Fruit fly (Drosophila melanogaster) whole organism, embryonic: Measurements from ENCODE around the gene CG32344.

Experiments used
- Asciz ChIP-seq: fragments of 200-800 bp; sonication (Bioruptor generic); optimal IDR thresholded peaks from 2 replicates; lab custom pipeline; 2017; ENCODE audit warnings: missing biosample characterization, mild to moderate bottlenecking, missing genetic modification characterization, missing genetic modification reagents
- CG10147 ChIP-seq: fragments of 200-800 bp; sonication (Bioruptor generic); optimal IDR thresholded peaks from 2 replicates; lab custom pipeline; 2019; ENCODE audit warnings: missing biosample characterization, mild to moderate bottlenecking, missing genetic modification characterization, moderate library complexity
- CG13287 ChIP-seq: fragments of 200-800 bp; sonication (Bioruptor generic); IDR thresholded peaks from 2 replicates; pipeline ENCODE4 v1.3.6; 2022; ENCODE audit warnings: missing biosample characterization, missing genetic modification characterization; ENCODE audit not compliant: partially characterized antibody
- CG13424 ChIP-seq: fragments of 200-800 bp; sonication (Bioruptor generic); optimal IDR thresholded peaks from 2 replicates; lab custom pipeline; 2019; ENCODE audit warnings: missing biosample characterization, mild to moderate bottlenecking, missing genetic modification characterization, moderate library complexity
- CG13775 ChIP-seq: fragments of 200-800 bp; sonication (Bioruptor generic); optimal IDR thresholded peaks from 3 replicates; lab custom pipeline; 2017; ENCODE audit warnings: missing biosample characterization, mild to moderate bottlenecking, missing genetic modification characterization
- CG14667 ChIP-seq: fragments of 200-800 bp; sonication (Bioruptor generic); IDR thresholded peaks from 2 replicates; pipeline ENCODE4 v1.3.6; 2022; ENCODE audit warnings: missing biosample characterization, missing genetic modification characterization
- CG1602 ChIP-seq: fragments of 200-800 bp; sonication (Bioruptor generic); optimal IDR thresholded peaks from 3 replicates; lab custom pipeline; 2016; ENCODE audit warnings: missing biosample characterization, missing genetic modification characterization
- CG16813 ChIP-seq: fragments of 200-800 bp; sonication (Bioruptor generic); IDR thresholded peaks from 3 replicates; pipeline ENCODE4 v1.3.6; 2022; ENCODE audit warnings: missing biosample characterization, missing genetic modification characterization; ENCODE audit not compliant: partially characterized antibody
- CG17328 ChIP-seq: fragments of 200-800 bp; sonication (Bioruptor generic); IDR thresholded peaks from 2 replicates; pipeline ENCODE4 v1.3.6; 2022; ENCODE audit warnings: missing biosample characterization, missing genetic modification characterization
- CG2678 ChIP-seq: fragments of 200-800 bp; sonication (Bioruptor generic); optimal IDR thresholded peaks from 3 replicates; lab custom pipeline; 2019; ENCODE audit warnings: missing biosample characterization, mild to moderate bottlenecking, missing genetic modification characterization, moderate library complexity
- CG31441 ChIP-seq: fragments of 200-800 bp; sonication (Bioruptor generic); IDR thresholded peaks from 2 replicates; pipeline ENCODE4 v1.3.6; 2022; ENCODE audit warnings: missing biosample characterization, missing genetic modification characterization
- CG34422 ChIP-seq: fragments of 200-800 bp; sonication (Bioruptor generic); IDR thresholded peaks from 3 replicates; pipeline ENCODE4 v1.3.6; 2022; ENCODE audit warnings: missing biosample characterization, missing genetic modification characterization
- CG6254 ChIP-seq: fragments of 200-800 bp; sonication (Bioruptor generic); optimal IDR thresholded peaks from 3 replicates; lab custom pipeline; 2017; ENCODE audit warnings: mild to moderate bottlenecking, missing biosample characterization, missing genetic modification reagents, missing genetic modification characterization
- CG6689 ChIP-seq: fragments of 200-800 bp; sonication (Bioruptor generic); IDR thresholded peaks from 2 replicates; pipeline ENCODE4 v1.3.6; 2022; ENCODE audit warnings: missing biosample characterization, missing genetic modification characterization
- CG9876 ChIP-seq: fragments of 200-800 bp; sonication (Bioruptor generic); optimal IDR thresholded peaks from 2 replicates; lab custom pipeline; 2016; ENCODE audit warnings: missing biosample characterization, missing genetic modification characterization
- CG9932 ChIP-seq: fragments of 200-800 bp; sonication (Bioruptor generic); IDR thresholded peaks from 2 replicates; pipeline ENCODE4 v1.3.6; 2022; ENCODE audit warnings: missing biosample characterization, missing genetic modification characterization
- CrebB ChIP-seq: fragments of 200-800 bp; sonication (Bioruptor generic); optimal IDR thresholded peaks from 3 replicates; lab custom pipeline; 2018; ENCODE audit warnings: missing biosample characterization, mild to moderate bottlenecking, missing genetic modification characterization
- D ChIP-seq, 2 experiments: fragments of 200-800 bp in 1 of 2; fragments of >200 bp in 1 of 2; sonication (Bioruptor generic) in 1 of 2; optimal IDR thresholded peaks; 2 replicates in 1 of 2; 3 replicates in 1 of 2; lab custom pipeline; 2017; ENCODE audit warnings: mild to moderate bottlenecking in 1 of 2, missing biosample characterization in 1 of 2, missing genetic modification characterization in 1 of 2, missing genetic modification reagents in 1 of 2
- Dp ChIP-seq: fragments of 200-800 bp; sonication (Bioruptor generic); optimal IDR thresholded peaks from 2 replicates; lab custom pipeline; 2018; ENCODE audit warnings: missing biosample characterization, mild to moderate bottlenecking, missing genetic modification characterization, moderate library complexity
- Fer1 ChIP-seq: fragments of 200-800 bp; sonication (Bioruptor generic); optimal IDR thresholded peaks from 2 replicates; lab custom pipeline; 2017; ENCODE audit warnings: missing biosample characterization, mild to moderate bottlenecking, missing genetic modification characterization
- Hsf ChIP-seq: fragments of 200-800 bp; sonication (Bioruptor generic); optimal IDR thresholded peaks from 3 replicates; lab custom pipeline; 2016; ENCODE audit warnings: missing biosample characterization, missing genetic modification characterization
- MESR4 ChIP-seq: fragments of 200-800 bp; sonication (Bioruptor generic); optimal IDR thresholded peaks from 2 replicates; lab custom pipeline; 2018; ENCODE audit warnings: missing biosample characterization, mild to moderate bottlenecking, missing genetic modification characterization, moderate library complexity
- Myb ChIP-seq: fragments of 200-800 bp; sonication (Bioruptor generic); optimal IDR thresholded peaks from 2 replicates; lab custom pipeline; 2016; ENCODE audit warnings: missing biosample characterization, missing genetic modification characterization
- NK7.1 ChIP-seq: fragments of 200-800 bp; sonication (Bioruptor generic); optimal IDR thresholded peaks from 3 replicates; lab custom pipeline; 2016; ENCODE audit warnings: missing biosample characterization, missing genetic modification characterization
- Nf-YC ChIP-seq: fragments of 200-800 bp; optimal IDR thresholded peaks from 3 replicates; lab custom pipeline; 2019; ENCODE audit warnings: missing biosample characterization, mild to moderate bottlenecking, missing genetic modification characterization, moderate library complexity
- Ssrp ChIP-seq: fragments of 200-800 bp; sonication (Bioruptor generic); optimal IDR thresholded peaks from 2 replicates; lab custom pipeline; 2018; ENCODE audit warnings: missing biosample characterization, mild to moderate bottlenecking, missing genetic modification characterization, moderate library complexity
- amos ChIP-seq: fragments of 200-800 bp; sonication (Bioruptor generic); IDR thresholded peaks from 2 replicates; pipeline ENCODE4 v1.3.6; 2022; ENCODE audit warnings: missing biosample characterization, missing genetic modification characterization; ENCODE audit not compliant: partially characterized antibody
- ap ChIP-seq: fragments of 200-800 bp; sonication (Bioruptor generic); IDR thresholded peaks from 2 replicates; pipeline ENCODE4 v1.3.6; 2022; ENCODE audit warnings: missing biosample characterization, missing genetic modification characterization
- cad ChIP-seq: fragments of >200 bp; optimal IDR thresholded peaks from 2 replicates; lab custom pipeline; 2017; ENCODE audit warnings: missing biosample characterization, missing genetic modification characterization
- crol ChIP-seq: fragments of 200-800 bp; sonication (Bioruptor generic); IDR thresholded peaks from 2 replicates; pipeline ENCODE4 v1.3.6; 2022; ENCODE audit warnings: missing biosample characterization, missing genetic modification characterization
- disco-r ChIP-seq: fragments of 200-800 bp; sonication (Bioruptor generic); optimal IDR thresholded peaks from 2 replicates; lab custom pipeline; 2016; ENCODE audit warnings: missing biosample characterization, missing genetic modification characterization
- en ChIP-seq: fragments of 200-800 bp; sonication (Bioruptor generic); optimal IDR thresholded peaks from 2 replicates; lab custom pipeline; 2016; ENCODE audit warnings: missing biosample characterization, missing genetic modification characterization
- exex ChIP-seq: fragments of 200-800 bp; sonication (Bioruptor generic); optimal IDR thresholded peaks from 4 replicates; lab custom pipeline; 2018; ENCODE audit warnings: missing biosample characterization, mild to moderate bottlenecking, missing genetic modification characterization, moderate library complexity
- gce ChIP-seq: fragments of 200-800 bp; sonication (Bioruptor generic); IDR thresholded peaks from 3 replicates; pipeline ENCODE4 v1.3.6; 2022; ENCODE audit warnings: missing biosample characterization, missing genetic modification characterization
- gem ChIP-seq: fragments of 200-800 bp; sonication (Bioruptor generic); optimal IDR thresholded peaks from 2 replicates; lab custom pipeline; 2019; ENCODE audit warnings: missing biosample characterization, mild to moderate bottlenecking, missing genetic modification characterization, moderate library complexity
- gfzf ChIP-seq: fragments of 200-800 bp; sonication (Bioruptor generic); optimal IDR thresholded peaks from 2 replicates; lab custom pipeline; 2016; ENCODE audit warnings: missing biosample characterization, mild to moderate bottlenecking, missing genetic modification characterization, moderate library complexity
- insv ChIP-seq, 2 experiments: fragments of 200-800 bp; sonication (Bioruptor generic); optimal IDR thresholded peaks; 3 replicates each; lab custom pipeline; 2016 to 2018; ENCODE audit warnings: missing biosample characterization in 2 of 2, missing genetic modification characterization in 2 of 2
- jigr1 ChIP-seq: fragments of 200-800 bp; sonication (Bioruptor generic); IDR thresholded peaks from 3 replicates; pipeline ENCODE4 v1.3.6; 2022; ENCODE audit warnings: missing biosample characterization, missing genetic modification characterization
- jumu ChIP-seq: fragments of 200-800 bp; sonication (Bioruptor generic); optimal IDR thresholded peaks from 3 replicates; lab custom pipeline; 2016; ENCODE audit warnings: missing biosample characterization, missing genetic modification characterization
- lbe ChIP-seq: fragments of 200-800 bp; sonication (Bioruptor generic); optimal IDR thresholded peaks from 2 replicates; lab custom pipeline; 2016; ENCODE audit warnings: missing biosample characterization, mild to moderate bottlenecking, missing genetic modification characterization
- nerfin-1 ChIP-seq: fragments of 200-800 bp; sonication (Bioruptor generic); optimal IDR thresholded peaks from 3 replicates; lab custom pipeline; 2019; ENCODE audit warnings: missing biosample characterization, mild to moderate bottlenecking, missing genetic modification characterization, moderate library complexity
- oc ChIP-seq: fragments of 200-800 bp; sonication (Bioruptor generic); optimal IDR thresholded peaks from 2 replicates; lab custom pipeline; 2018; ENCODE audit warnings: missing biosample characterization, mild to moderate bottlenecking, missing genetic modification characterization, moderate library complexity
- org-1 ChIP-seq: fragments of 200-800 bp; sonication (Bioruptor generic); optimal IDR thresholded peaks from 2 replicates; lab custom pipeline; 2017; ENCODE audit warnings: missing biosample characterization, missing genetic modification characterization
- ranshi ChIP-seq: fragments of 200-800 bp; sonication (Bioruptor generic); IDR thresholded peaks from 2 replicates; pipeline ENCODE4 v1.3.6; 2022; ENCODE audit warnings: missing biosample characterization, missing genetic modification characterization
- row ChIP-seq: fragments of 200-800 bp; sonication (Bioruptor generic); IDR thresholded peaks from 3 replicates; pipeline ENCODE4 v1.3.6; 2022; ENCODE audit warnings: missing biosample characterization, missing genetic modification characterization
- sd ChIP-seq: fragments of 200-800 bp; sonication (Bioruptor generic); optimal IDR thresholded peaks from 3 replicates; lab custom pipeline; 2018; ENCODE audit warnings: missing biosample characterization, mild to moderate bottlenecking, missing genetic modification characterization, moderate library complexity
- sens ChIP-seq: fragments of 200-800 bp; sonication (Bioruptor generic); peaks from one replicate; lab custom pipeline; 2016; ENCODE audit warnings: missing biosample characterization, missing genetic modification characterization
- sqz ChIP-seq: fragments of 200-800 bp; sonication (Bioruptor generic); optimal IDR thresholded peaks from 3 replicates; lab custom pipeline; 2018; ENCODE audit warnings: missing biosample characterization, mild to moderate bottlenecking, missing genetic modification characterization
- tin ChIP-seq: fragments of 200-800 bp; sonication (Bioruptor generic); optimal IDR thresholded peaks from 3 replicates; lab custom pipeline; 2016; ENCODE audit warnings: missing biosample characterization, missing genetic modification characterization
- wek ChIP-seq: fragments of 200-800 bp; sonication (Bioruptor generic); optimal IDR thresholded peaks from 3 replicates; lab custom pipeline; 2018; ENCODE audit warnings: missing biosample characterization, mild to moderate bottlenecking, missing genetic modification characterization, moderate library complexity

The CG32344 gene

dm6 chr3L:350651-351228 lies 26.2 kb upstream of the CG32344 start (continued):
- TF ChIP-seq crol (GFP tag; lab: Robert Waterston, UW) (no peak), sd (tag; lab: Kevin White, UChicago) (no peak), Ssrp (tag; lab: Kevin White, UChicago) (peak; percentile 47), cad (GFP tag; lab: Kevin White, UChicago) (no peak), CG1602 (GFP tag; lab: Kevin White, UChicago) (peak; percentile 23), wek (no peak), CG16813 (GFP tag; lab: Robert Waterston, UW) (no peak), CrebB (no peak), gce (GFP tag; lab: Robert Waterston, UW) (peak; percentile 60; the same call in 1 of the 3 replicates), CG9932 (GFP tag; lab: Robert Waterston, UW) (peak; percentile 57), ap (peak; percentile 54; the same call in 1 of the 2 replicates), Nf-YC (no peak), en (GFP tag; lab: Kevin White, UChicago) (no peak), jigr1 (GFP tag; lab: Robert Waterston, UW) (0 out of 3 replicates have a peak, but pooled peaks have one; percentile 19), CG34422 (peak; percentile 78), CG9876 (GFP tag; lab: Kevin White, UChicago) (no peak), CG31441 (GFP tag; lab: Robert Waterston, UW) (peak; percentile 87), insv (GFP tag; optimal IDR thresholded peaks at IDR 0.05; lab: Kevin White, UChicago) (no peak), amos (GFP tag; lab: Robert Waterston, UW) (no peak), gem (tag; lab: Kevin White, UChicago) (peak; percentile 84), lbe (GFP tag; lab: Kevin White, UChicago) (no peak), org-1 (GFP tag; lab: Kevin White, UChicago) (peak; percentile 60), D (optimal IDR thresholded peaks at IDR 0.05; lab: Kevin White, UChicago) (no peak), D (GFP tag; optimal IDR thresholded peaks at IDR 0.05; lab: Kevin White, UChicago) (no peak), CG13287 (no peak), CG14667 (GFP tag; lab: Robert Waterston, UW) (peak; percentile 76), CG13775 (no peak), row (GFP tag; lab: Robert Waterston, UW) (peak; percentile 88), Dp (no peak), tin (peak; percentile 53), oc (peak; percentile 79), jumu (GFP tag; lab: Kevin White, UChicago) (no peak), sens (GFP tag; lab: Kevin White, UChicago) (peak; percentile 97), CG10147 (GFP tag; lab: Kevin White, UChicago) (peak; percentile 75), Hsf (peak; percentile 60), CG17328 (GFP tag; lab: Robert Waterston, UW) (peak; percentile 77), sqz (GFP tag; lab: Kevin White, UChicago) (no peak), CG6689 (GFP tag; lab: Robert Waterston, UW) (peak; percentile 87), CG6254 (GFP tag; lab: Kevin White, UChicago) (peak; percentile 50), gfzf (no peak), MESR4 (GFP tag; lab: Kevin White, UChicago) (no peak), Fer1 (GFP tag; lab: Kevin White, UChicago) (peak; percentile 79), NK7.1 (GFP tag; lab: Kevin White, UChicago) (peak; percentile 40), CG13424 (tag; lab: Kevin White, UChicago) (peak; percentile 64), disco-r (GFP tag; lab: Kevin White, UChicago) (no peak), nerfin-1 (tag; lab: Kevin White, UChicago) (peak; percentile 45), Myb (peak; percentile 13), CG2678 (tag; lab: Kevin White, UChicago) (peak; percentile 88), exex (peak; percentile 88), ranshi (peak; percentile 88), Asciz (GFP tag; lab: Kevin White, UChicago) (peak; percentile 37)
